Fruit fly (Drosophila melanogaster): Measurements from ENCODE around the gene CG13055.

The CG13055 gene

dm6 chr3L:16283821-16284220 is 31.7 kb upstream of the CG13055 start, which contains the start of gene CG13048:
Gene CG13048 (minus strand): TSS chr3L:16283921.
- TF ChIP-seq CG9705 (GFP tag; optimal IDR thresholded peaks at IDR 0.05) (no peak), brk (GFP tag; optimal IDR thresholded peaks at IDR 0.05) (no peak), sv (GFP tag; optimal IDR thresholded peaks at IDR 0.05) (no peak), h (GFP tag; optimal IDR thresholded peaks at IDR 0.05) (no peak), tai (GFP tag; optimal IDR thresholded peaks at IDR 0.05) (no peak), jim (GFP tag; optimal IDR thresholded peaks at IDR 0.05) (no peak), CG32264 (GFP tag; optimal IDR thresholded peaks at IDR 0.05) (no peak), Abd-B (GFP tag; optimal IDR thresholded peaks at IDR 0.05) (no peak), CrebA (GFP tag; optimal IDR thresholded peaks at IDR 0.05; ENCODE audit: borderline replicate concordance) (no peak), foxo (GFP tag; optimal IDR thresholded peaks at IDR 0.05) (no peak), br (GFP tag; optimal IDR thresholded peaks at IDR 0.05) (no peak), ey (GFP tag; optimal IDR thresholded peaks at IDR 0.05) (no peak), dmrt93B (GFP tag; optimal IDR thresholded peaks at IDR 0.05) (no peak), Mio (GFP tag; optimal IDR thresholded peaks at IDR 0.05) (no peak), lola (GFP tag; optimal IDR thresholded peaks at IDR 0.05) (no peak), HLH106 (tag; optimal IDR thresholded peaks at IDR 0.05) (no peak), pan (optimal IDR thresholded peaks at IDR 0.05) (no peak), Rel (GFP tag; optimal IDR thresholded peaks at IDR 0.05) (no peak), Rel (tag; optimal IDR thresholded peaks at IDR 0.05) (no peak), Hr83 (GFP tag; optimal IDR thresholded peaks at IDR 0.05; ENCODE audit: poor library complexity, severe bottlenecking) (no peak), Myc (optimal IDR thresholded peaks at IDR 0.05) (no peak)

- TF ChIP-seq rgr (GFP tag; optimal IDR thresholded peaks at IDR 0.05) (no peak), Dfd (GFP tag; optimal IDR thresholded peaks at IDR 0.05) (peak; percentile 80)
Measured at dm6 chr3L:16281880-16282556, 29.9 kb upstream of the CG13055 start, which contains the start of gene CG13049. Gene CG13049 (minus strand): TSS chr3L:16281930.

dm6 chr3L:16279987-16280454 is 27.9 kb upstream of the CG13055 start, which contains the start of gene CG13064:
Gene CG13064 (plus strand): TSS chr3L:16280404.
- TF ChIP-seq GATAd (GFP tag; optimal IDR thresholded peaks at IDR 0.05), result no peak
- peak; percentile 70 for TF ChIP-seq Vsx2 (GFP tag; optimal IDR thresholded peaks at IDR 0.05; ENCODE audit: partially characterized antibody)

dm6 chr3L:16279171-16279570 is 27.0 kb upstream of the CG13055 start, which contains the start of gene CG13050:
Gene CG13050 (minus strand): TSS chr3L:16279271.
- no peak for TF ChIP-seq Hr78 (GFP tag; optimal IDR thresholded peaks at IDR 0.05)
- no peak for TF ChIP-seq jim (GFP tag; optimal IDR thresholded peaks at IDR 0.05)
- no peak for TF ChIP-seq dmrt93B (GFP tag; optimal IDR thresholded peaks at IDR 0.05)
- no peak for TF ChIP-seq foxo (GFP tag; optimal IDR thresholded peaks at IDR 0.05)
- TF ChIP-seq sv (GFP tag; optimal IDR thresholded peaks at IDR 0.05), result no peak
- TF ChIP-seq Sp1 (GFP tag; optimal IDR thresholded peaks at IDR 0.05), result no peak
- TF ChIP-seq Dfd (GFP tag; optimal IDR thresholded peaks at IDR 0.05), result no peak
- no peak for TF ChIP-seq Vsx2 (GFP tag; optimal IDR thresholded peaks at IDR 0.05; ENCODE audit: partially characterized antibody)
- no peak for TF ChIP-seq pan (optimal IDR thresholded peaks at IDR 0.05)
- TF ChIP-seq woc (GFP tag; optimal IDR thresholded peaks at IDR 0.05), result no peak
- no peak for TF ChIP-seq CrebA (GFP tag; optimal IDR thresholded peaks at IDR 0.05; ENCODE audit: borderline replicate concordance)
- no peak for TF ChIP-seq Hr83 (GFP tag; optimal IDR thresholded peaks at IDR 0.05; ENCODE audit: poor library complexity, severe bottlenecking)
- TF ChIP-seq usp (GFP tag; optimal IDR thresholded peaks at IDR 0.05), result no peak

- TF ChIP-seq ey (GFP tag; optimal IDR thresholded peaks at IDR 0.05), result no peak
- TF ChIP-seq N (GFP tag; optimal IDR thresholded peaks at IDR 0.05), result no peak
- TF ChIP-seq Vsx2 (GFP tag; optimal IDR thresholded peaks at IDR 0.05; ENCODE audit: partially characterized antibody), result no peak
- no peak for TF ChIP-seq Dif (GFP tag; optimal IDR thresholded peaks at IDR 0.05; ENCODE audit: partially characterized antibody)
Measured at dm6 chr3L:16277135-16277534, 25.0 kb upstream of the CG13055 start, which contains the start of gene CG13065. Gene CG13065 (plus strand): TSS chr3L:16277435.

All from whole organism, wandering third instar larva.